Worm (Caenorhabditis elegans) whole organism, L4/young adult: ENCODE data around the gene W06G6.20.

Experiments
- W03F9.2 ChIP-seq: fragments of 150-350 bp; optimal IDR thresholded peaks from 2 replicates; lab custom pipeline; 2014; ENCODE audit warnings: missing biosample characterization, missing genetic modification characterization
- him-1 ChIP-seq: sonication (generic microtip); optimal IDR thresholded peaks from 2 replicates; lab custom pipeline; 2016; ENCODE audit warnings: missing genotype, missing genetic modification reagents, missing genetic modification characterization, missing compliant biosample characterization

ce11 chrV:16697178-16697577, 49.0 kb upstream of the W06G6.20 start, which contains the start of gene srw-41:
- TF ChIP-seq W03F9.2 (tag; lab: Kevin White, UChicago) (no peak), him-1 (tag; lab: Kevin White, UChicago) (no peak)
